In genomic region chrIII:10270778-10271307, ce11 we compare ENCODE assay signal across 3 worm cellular contexts.
TF ChIP-seq lines count a peak whose summit lies in the region.

Gene cnk-1, plus strand, starts transcription at chrIII:10271257.

TF ChIP-seq in whole organism, L1 larva, 84 proteins besides CTCF, POLR2A, EP300 and RAD21 (continued from another document and continues in another):
- TF ChIP-seq aly-2 (tag; optimal IDR thresholded peaks at IDR 0.05; lab: Kevin White, UChicago) (no peak), rnt-1 (tag; optimal IDR thresholded peaks at IDR 0.05; lab: Kevin White, UChicago) (peak; percentile 99), snu-23 (GFP tag; optimal IDR thresholded peaks at IDR 0.05; lab: Kevin White, UChicago) (peak; percentile 88), C34B4.2 (tag; optimal IDR thresholded peaks at IDR 0.05; lab: Kevin White, UChicago) (peak; percentile 20), lin-35 (GFP tag; optimal IDR thresholded peaks at IDR 0.05; lab: Kevin White, UChicago) (peak; percentile 63 to 77), elt-2 (tag; optimal IDR thresholded peaks at IDR 0.05; lab: Kevin White, UChicago) (peak; percentile 40), unc-98 (GFP tag; IDR thresholded peaks at IDR 0.05; lab: Robert Waterston, UW) (peak; percentile 99), isw-1 (GFP tag; IDR thresholded peaks at IDR 0.05; lab: Robert Waterston, UW) (peak; percentile 98), fos-1 (tag; optimal IDR thresholded peaks at IDR 0.05; lab: Kevin White, UChicago) (no peak), mab-9 (GFP tag; IDR thresholded peaks at IDR 0.05; lab: Robert Waterston, UW) (peak; percentile 99), skn-1 (tag; optimal IDR thresholded peaks at IDR 0.05; lab: Kevin White, UChicago) (peak; percentile 16), F16B12.6 (tag; optimal IDR thresholded peaks at IDR 0.05; lab: Kevin White, UChicago) (peak; percentile 40), dpl-1 (GFP tag; optimal IDR thresholded peaks at IDR 0.05; lab: Kevin White, UChicago) (peak; percentile 57 to 71 (median 65)), nhr-71 (tag; optimal IDR thresholded peaks at IDR 0.05; lab: Kevin White, UChicago) (peak; percentile 93), blmp-1 (tag; optimal IDR thresholded peaks at IDR 0.05; lab: Kevin White, UChicago) (no peak), lin-15B (tag; optimal IDR thresholded peaks at IDR 0.05; lab: Kevin White, UChicago) (peak; percentile 83), nhr-77 (tag; optimal IDR thresholded peaks at IDR 0.05; lab: Kevin White, UChicago) (peak; percentile 50), tlp-1 (tag; optimal IDR thresholded peaks at IDR 0.05; lab: Kevin White, UChicago) (no peak), nhr-47 (tag; optimal IDR thresholded peaks at IDR 0.05; lab: Kevin White, UChicago) (peak; percentile 96), grh-1 (GFP tag; IDR thresholded peaks at IDR 0.05; lab: Robert Waterston, UW) (peak; percentile 96), sup-37 (GFP tag; optimal IDR thresholded peaks at IDR 0.05; lab: Kevin White, UChicago) (peak; percentile 48), C16A3.4 (tag; optimal IDR thresholded peaks at IDR 0.05; lab: Kevin White, UChicago) (no peak), jun-1 (tag; optimal IDR thresholded peaks at IDR 0.05; lab: Kevin White, UChicago) (peak; percentile 9), ceh-90 (tag; optimal IDR thresholded peaks at IDR 0.05; lab: Kevin White, UChicago) (peak; percentile 85), nhr-28 (tag; optimal IDR thresholded peaks at IDR 0.05; lab: Kevin White, UChicago) (no peak), zag-1 (tag; optimal IDR thresholded peaks at IDR 0.05; lab: Kevin White, UChicago) (no peak), fkh-4 (tag; optimal IDR thresholded peaks at IDR 0.05; lab: Kevin White, UChicago; ENCODE audit: borderline replicate concordance) (peak; percentile 93), tbx-2 (tag; optimal IDR thresholded peaks at IDR 0.05; lab: Kevin White, UChicago) (peak; percentile 94), swsn-7 (tag; optimal IDR thresholded peaks at IDR 0.05; lab: Kevin White, UChicago) (peak; percentile 83), mep-1 (tag; optimal IDR thresholded peaks at IDR 0.05; lab: Kevin White, UChicago) (peak; percentile 43), ceh-82 (tag; optimal IDR thresholded peaks at IDR 0.05; lab: Kevin White, UChicago) (peak; percentile 32 to 56 (median 53)), C04F5.9 (tag; optimal IDR thresholded peaks at IDR 0.05; lab: Kevin White, UChicago) (peak; percentile 76), vab-15 (tag; optimal IDR thresholded peaks at IDR 0.05; lab: Kevin White, UChicago) (peak; percentile 72), zip-4 (GFP tag; optimal IDR thresholded peaks at IDR 0.05; lab: Kevin White, UChicago) (peak; percentile 32), unc-130 (tag; optimal IDR thresholded peaks at IDR 0.05; lab: Kevin White, UChicago) (no peak), hlh-17 (GFP tag; optimal IDR thresholded peaks at IDR 0.05; lab: Kevin White, UChicago; ENCODE audit: borderline replicate concordance) (no peak), egl-13 (tag; optimal IDR thresholded peaks at IDR 0.05; lab: Kevin White, UChicago) (peak; percentile 83), lin-14 (GFP tag; optimal IDR thresholded peaks at IDR 0.05; lab: Kevin White, UChicago) (peak; percentile 88), lin-13 (GFP tag; optimal IDR thresholded peaks at IDR 0.05; lab: Kevin White, UChicago) (peak; percentile 34), ztf-11 (tag; optimal IDR thresholded peaks at IDR 0.05; lab: Kevin White, UChicago) (peak in 1 of 2 experiments; percentile 90), xbp-1 (tag; optimal IDR thresholded peaks at IDR 0.05; lab: Kevin White, UChicago) (peak; percentile 80), nhr-90 (tag; optimal IDR thresholded peaks at IDR 0.05; lab: Kevin White, UChicago; ENCODE audit: poor library complexity) (peak; percentile 93), nhr-237 (tag; optimal IDR thresholded peaks at IDR 0.05; lab: Kevin White, UChicago) (no peak), nhr-20 (tag; optimal IDR thresholded peaks at IDR 0.05; lab: Kevin White, UChicago) (peak; percentile 77)

TF ChIP-seq in whole organism, L3 larva, 47 proteins besides CTCF, POLR2A, EP300 and RAD21 (continued from another document):
- TF ChIP-seq nhr-12 (tag; optimal IDR thresholded peaks at IDR 0.05; lab: Kevin White, UChicago): no peak
- peak; percentile 89 for TF ChIP-seq R02D3.7 (tag; optimal IDR thresholded peaks at IDR 0.05; lab: Kevin White, UChicago)
- peak; percentile 60 for TF ChIP-seq nfya-1 (tag; optimal IDR thresholded peaks at IDR 0.05; lab: Kevin White, UChicago; ENCODE audit: insufficient read depth)
- peak; percentile 38 for TF ChIP-seq elt-2 (tag; optimal IDR thresholded peaks at IDR 0.05; lab: Kevin White, UChicago)
- no peak for TF ChIP-seq jun-1 (tag; optimal IDR thresholded peaks at IDR 0.05; lab: Kevin White, UChicago)
- TF ChIP-seq zag-1 (tag; optimal IDR thresholded peaks at IDR 0.05; lab: Kevin White, UChicago): no peak
- TF ChIP-seq lin-39 (tag; optimal IDR thresholded peaks at IDR 0.05; lab: Kevin White, UChicago): peak; percentile 64
- TF ChIP-seq elt-3 (tag; optimal IDR thresholded peaks at IDR 0.05; lab: Kevin White, UChicago): no peak
- TF ChIP-seq nhr-67 (tag; optimal IDR thresholded peaks at IDR 0.05; lab: Kevin White, UChicago): no peak
- peak; percentile 91 for TF ChIP-seq lin-15B (tag; optimal IDR thresholded peaks at IDR 0.05; lab: Kevin White, UChicago)
- TF ChIP-seq aly-2 (tag; optimal IDR thresholded peaks at IDR 0.05; lab: Kevin White, UChicago): no peak
- peak; percentile 65 for TF ChIP-seq nhr-23 (tag; optimal IDR thresholded peaks at IDR 0.05; lab: Kevin White, UChicago)
- TF ChIP-seq tbx-2 (tag; optimal IDR thresholded peaks at IDR 0.05; lab: Kevin White, UChicago): peak; percentile 56
- TF ChIP-seq unc-62 (GFP tag; optimal IDR thresholded peaks at IDR 0.05; lab: Kevin White, UChicago): no peak
- no peak for TF ChIP-seq ZK546.5 (tag; optimal IDR thresholded peaks at IDR 0.05; lab: Kevin White, UChicago)
- TF ChIP-seq unc-39 (tag; optimal IDR thresholded peaks at IDR 0.05; lab: Kevin White, UChicago): no peak
- TF ChIP-seq ceh-16 (tag; optimal IDR thresholded peaks at IDR 0.05; lab: Kevin White, UChicago): no peak
- TF ChIP-seq fkh-10 (GFP tag; optimal IDR thresholded peaks at IDR 0.05; lab: Kevin White, UChicago): no peak
- TF ChIP-seq fos-1 (tag; optimal IDR thresholded peaks at IDR 0.05; lab: Kevin White, UChicago): no peak
- TF ChIP-seq pqm-1 (tag; optimal IDR thresholded peaks at IDR 0.05; lab: Kevin White, UChicago): no peak
- TF ChIP-seq nhr-76 (tag; optimal IDR thresholded peaks at IDR 0.05; lab: Kevin White, UChicago): no peak
- no peak for TF ChIP-seq nhr-77 (tag; optimal IDR thresholded peaks at IDR 0.05; lab: Kevin White, UChicago)
- TF ChIP-seq elt-1 (tag; optimal IDR thresholded peaks at IDR 0.05; lab: Kevin White, UChicago): no peak
- peak; percentile 57 for TF ChIP-seq lsy-12 (tag; optimal IDR thresholded peaks at IDR 0.05; lab: Kevin White, UChicago)
- TF ChIP-seq sea-2 (GFP tag; optimal IDR thresholded peaks at IDR 0.05; lab: Kevin White, UChicago): no peak
- peak; percentile 92 for TF ChIP-seq nhr-43 (tag; optimal IDR thresholded peaks at IDR 0.05; lab: Kevin White, UChicago; ENCODE audit: poor library complexity, severe bottlenecking)
- TF ChIP-seq skn-1 (tag; optimal IDR thresholded peaks at IDR 0.05; lab: Kevin White, UChicago): peak; percentile 22

TF ChIP-seq in whole organism, young adult, 124 proteins besides CTCF, POLR2A, EP300 and RAD21 (continued from another document and continues in another):
- peak; percentile 69 for TF ChIP-seq atf-7 (tag; optimal IDR thresholded peaks at IDR 0.05; lab: Kevin White, UChicago)
- no peak for TF ChIP-seq T26A5.8 (tag; optimal IDR thresholded peaks at IDR 0.05; lab: Kevin White, UChicago)
- no peak for TF ChIP-seq nhr-179 (tag; optimal IDR thresholded peaks at IDR 0.05; lab: Kevin White, UChicago)
- peak; percentile 67 for TF ChIP-seq tbp1 (GFP tag; optimal IDR thresholded peaks at IDR 0.05; lab: Kevin White, UChicago)
- peak; percentile 47 for TF ChIP-seq ccch-3 (GFP tag; optimal IDR thresholded peaks at IDR 0.05; lab: Kevin White, UChicago)
- TF ChIP-seq hmg-1.2 (GFP tag; IDR thresholded peaks at IDR 0.05; lab: Robert Waterston, UW): peak; percentile 98
- TF ChIP-seq chd-7 (tag; optimal IDR thresholded peaks at IDR 0.05; lab: Kevin White, UChicago): peak; percentile 57
- peak; percentile 61 for TF ChIP-seq somi-1 (GFP tag; optimal IDR thresholded peaks at IDR 0.05; lab: Kevin White, UChicago)
- TF ChIP-seq mel-28 (tag; optimal IDR thresholded peaks at IDR 0.05; lab: Kevin White, UChicago; ENCODE audit: borderline replicate concordance): no peak
- TF ChIP-seq zfh-2 (GFP tag; conservative IDR thresholded peaks at IDR 0.05; lab: Robert Waterston, UW): peak; percentile 81
- no peak for TF ChIP-seq dpl-1 (GFP tag; optimal IDR thresholded peaks at IDR 0.05; lab: Kevin White, UChicago)
- TF ChIP-seq unc-130 (GFP tag; optimal IDR thresholded peaks at IDR 0.05; lab: Kevin White, UChicago): peak; percentile 91
- peak; percentile 95 for TF ChIP-seq ceh-91 (GFP tag; IDR thresholded peaks at IDR 0.05; lab: Robert Waterston, UW)
- peak; percentile 97 for TF ChIP-seq ztf-25 (GFP tag; IDR thresholded peaks at IDR 0.05; lab: Robert Waterston, UW)
- TF ChIP-seq nhr-120 (GFP tag; IDR thresholded peaks at IDR 0.05; lab: Robert Waterston, UW): peak; percentile 94; the same call in 1 of the 2 replicates
- peak; percentile 90 for TF ChIP-seq F33H1.4 (GFP tag; IDR thresholded peaks at IDR 0.05; lab: Robert Waterston, UW)
- peak; percentile 80 for TF ChIP-seq tlf-1 (GFP tag; optimal IDR thresholded peaks at IDR 0.05; lab: Kevin White, UChicago)
- TF ChIP-seq sea-2 (GFP tag; IDR thresholded peaks at IDR 0.05; lab: Robert Waterston, UW): peak; percentile 92
- peak; percentile 98 for TF ChIP-seq C17E4.6 (GFP tag; IDR thresholded peaks at IDR 0.05; lab: Robert Waterston, UW)
- TF ChIP-seq ztf-18 (tag; optimal IDR thresholded peaks at IDR 0.05; lab: Kevin White, UChicago): peak; percentile 91
- no peak for TF ChIP-seq die-1 (tag; optimal IDR thresholded peaks at IDR 0.05; lab: Kevin White, UChicago)
- TF ChIP-seq Y53F4B.3 (GFP tag; IDR thresholded peaks at IDR 0.05; lab: Robert Waterston, UW): no peak; the same call in 1 of the 2 replicates
- peak; percentile 93 for TF ChIP-seq ceh-100 (GFP tag; IDR thresholded peaks at IDR 0.05; lab: Robert Waterston, UW)
- peak; percentile 81 for TF ChIP-seq attf-6 (GFP tag; IDR thresholded peaks at IDR 0.05; lab: Robert Waterston, UW)
- TF ChIP-seq bed-2 (GFP tag; IDR thresholded peaks at IDR 0.05; lab: Robert Waterston, UW): peak; percentile 97
- TF ChIP-seq zim-3 (tag; optimal IDR thresholded peaks at IDR 0.05; lab: Kevin White, UChicago): peak; percentile 76
- TF ChIP-seq ztf-28 (GFP tag; IDR thresholded peaks at IDR 0.05; lab: Robert Waterston, UW): peak; percentile 99
- TF ChIP-seq K12H6.12 (tag; optimal IDR thresholded peaks at IDR 0.05; lab: Kevin White, UChicago): peak; percentile 77
- no peak for TF ChIP-seq mes-4 (tag; optimal IDR thresholded peaks at IDR 0.05; lab: Kevin White, UChicago)
- peak; percentile 91 for TF ChIP-seq nfya-2 (GFP tag; IDR thresholded peaks at IDR 0.05; lab: Robert Waterston, UW)
- peak; percentile 86 for TF ChIP-seq hsf-1 (GFP tag; IDR thresholded peaks at IDR 0.05; lab: Robert Waterston, UW)
- no peak for TF ChIP-seq ceh-58 (GFP tag; IDR thresholded peaks at IDR 0.05; lab: Robert Waterston, UW)
- TF ChIP-seq ZK185.1 (tag; optimal IDR thresholded peaks at IDR 0.05; lab: Kevin White, UChicago; ENCODE audit: poor library complexity, severe bottlenecking): peak; percentile 89
- TF ChIP-seq egl-18 (GFP tag; IDR thresholded peaks at IDR 0.05; lab: Robert Waterston, UW): peak; percentile 93
- TF ChIP-seq nfyb-1 (GFP tag; IDR thresholded peaks at IDR 0.05; lab: Robert Waterston, UW): peak; percentile 98
- TF ChIP-seq snpc-1.3 (tag; optimal IDR thresholded peaks at IDR 0.05; lab: Kevin White, UChicago; ENCODE audit: insufficient read depth): no peak
- TF ChIP-seq ztf-22 (GFP tag; optimal IDR thresholded peaks at IDR 0.05; lab: Kevin White, UChicago): no peak
- no peak for TF ChIP-seq unc-62 (GFP tag; optimal IDR thresholded peaks at IDR 0.05; lab: Kevin White, UChicago)
- TF ChIP-seq lin-35 (GFP tag; optimal IDR thresholded peaks at IDR 0.05; lab: Kevin White, UChicago): peak in 1 of 3 experiments; percentile 29
- peak; percentile 26 for TF ChIP-seq gei-17 (GFP tag; optimal IDR thresholded peaks at IDR 0.05; lab: Kevin White, UChicago)
- TF ChIP-seq rcor-1 (GFP tag; IDR thresholded peaks at IDR 0.05; lab: Robert Waterston, UW): peak; percentile 97
- peak; percentile 39 for TF ChIP-seq B0035.1 (tag; optimal IDR thresholded peaks at IDR 0.05; lab: Kevin White, UChicago)
- peak; percentile 98 for TF ChIP-seq ekl-4 (GFP tag; IDR thresholded peaks at IDR 0.05; lab: Robert Waterston, UW)
- no peak for TF ChIP-seq mxl-1 (tag; optimal IDR thresholded peaks at IDR 0.05; lab: Kevin White, UChicago)
- TF ChIP-seq B0261.1 (tag; optimal IDR thresholded peaks at IDR 0.05; lab: Kevin White, UChicago): no peak
- TF ChIP-seq sptf-2 (GFP tag; optimal IDR thresholded peaks at IDR 0.05; lab: Kevin White, UChicago): no peak
- TF ChIP-seq mcd-1 (GFP tag; IDR thresholded peaks at IDR 0.05; lab: Robert Waterston, UW): peak; percentile 99
- TF ChIP-seq B0336.3 (GFP tag; IDR thresholded peaks at IDR 0.05; lab: Robert Waterston, UW): peak; percentile 84
- TF ChIP-seq cebp-2 (GFP tag; IDR thresholded peaks at IDR 0.05; lab: Robert Waterston, UW): peak; percentile 94
- TF ChIP-seq F23B12.7 (tag; optimal IDR thresholded peaks at IDR 0.05; lab: Kevin White, UChicago; ENCODE audit: insufficient read depth): no peak
- no peak for TF ChIP-seq F22D6.2 (tag; optimal IDR thresholded peaks at IDR 0.05; lab: Kevin White, UChicago)
- TF ChIP-seq nfya-1 (tag; optimal IDR thresholded peaks at IDR 0.05; lab: Kevin White, UChicago; ENCODE audit: borderline replicate concordance, insufficient read depth): no peak
- TF ChIP-seq ztf-6 (GFP tag; IDR thresholded peaks at IDR 0.05; lab: Robert Waterston, UW): peak; percentile 88
- peak; percentile 7 for TF ChIP-seq T07F8.4 (tag; optimal IDR thresholded peaks at IDR 0.05; lab: Kevin White, UChicago)
- TF ChIP-seq hmg-20 (GFP tag; IDR thresholded peaks at IDR 0.05; lab: Robert Waterston, UW): peak; percentile 96
- no peak for TF ChIP-seq ztf-3 (GFP tag; optimal IDR thresholded peaks at IDR 0.05; lab: Kevin White, UChicago)
- peak; percentile 60 for TF ChIP-seq akir-1 (GFP tag; optimal IDR thresholded peaks at IDR 0.05; lab: Kevin White, UChicago)
- peak; percentile 83 for TF ChIP-seq athp-1 (tag; optimal IDR thresholded peaks at IDR 0.05; lab: Kevin White, UChicago)
- peak; percentile 95 for TF ChIP-seq Y56A3A.18 (GFP tag; IDR thresholded peaks at IDR 0.05; lab: Robert Waterston, UW)
- peak; percentile 17 for TF ChIP-seq efl-1 (GFP tag; optimal IDR thresholded peaks at IDR 0.05; lab: Kevin White, UChicago)
- TF ChIP-seq Y67H2A.10 (GFP tag; conservative IDR thresholded peaks at IDR 0.05; lab: Robert Waterston, UW): peak; percentile 95
- peak; percentile 82 for TF ChIP-seq attf-5 (GFP tag; optimal IDR thresholded peaks at IDR 0.05; lab: Kevin White, UChicago)
- peak; percentile 72 for TF ChIP-seq xnd-1 (tag; optimal IDR thresholded peaks at IDR 0.05; lab: Kevin White, UChicago)
- peak; percentile 89 for TF ChIP-seq ceh-27 (GFP tag; optimal IDR thresholded peaks at IDR 0.05; lab: Kevin White, UChicago)
- TF ChIP-seq rpc-1 (optimal IDR thresholded peaks at IDR 0.05; lab: Kevin White, UChicago): no peak
- TF ChIP-seq rpc-1 (tag; optimal IDR thresholded peaks at IDR 0.05; lab: Kevin White, UChicago): no peak
- peak; percentile 81 for TF ChIP-seq F39B2.1 (GFP tag; IDR thresholded peaks at IDR 0.05; lab: Robert Waterston, UW)
- TF ChIP-seq lin-54 (GFP tag; optimal IDR thresholded peaks at IDR 0.05; lab: Kevin White, UChicago): peak; percentile 84
- no peak for TF ChIP-seq nhr-90 (tag; optimal IDR thresholded peaks at IDR 0.05; lab: Kevin White, UChicago)
- no peak for TF ChIP-seq F57A8.1 (GFP tag; optimal IDR thresholded peaks at IDR 0.05; lab: Kevin White, UChicago)
- TF ChIP-seq C06A6.2 (GFP tag; conservative IDR thresholded peaks at IDR 0.05; lab: Robert Waterston, UW): peak; percentile 91
